Worm (Caenorhabditis elegans) whole organism, late embryonic: ENCODE results near the gene T14G8.4.
A peak's percentile ranks its signal among the peaks of the same experiment; 100 is the strongest.

Experiments used
- C38D4.7 ChIP-seq: fragments of 200-800 bp; sonication (Bioruptor generic); optimal IDR thresholded peaks from 2 replicates; lab custom pipeline; 2018; ENCODE audit warnings: mild to moderate bottlenecking, missing genetic modification characterization, moderate library complexity, missing compliant biosample characterization
- F13H6.1 ChIP-seq: sonication (generic microtip); optimal IDR thresholded peaks from 2 replicates; lab custom pipeline; 2016; ENCODE audit warnings: missing genetic modification characterization, missing compliant biosample characterization
- K02D7.2 ChIP-seq: sonication (generic microtip); optimal IDR thresholded peaks from 2 replicates; lab custom pipeline; 2017; ENCODE audit warnings: mild to moderate bottlenecking, missing genetic modification characterization, missing compliant biosample characterization
- K09A11.1 ChIP-seq: sonication (generic microtip); optimal IDR thresholded peaks from 2 replicates; lab custom pipeline; 2017; ENCODE audit warnings: antibody characterized with exemption, mild to moderate bottlenecking, missing genetic modification characterization, missing compliant biosample characterization; ENCODE audit not compliant: insufficient read depth
- T23F11.4 ChIP-seq: fragments of 200-800 bp; sonication (Bioruptor generic); optimal IDR thresholded peaks from 2 replicates; lab custom pipeline; 2018; ENCODE audit warnings: mild to moderate bottlenecking, missing genetic modification characterization, missing compliant biosample characterization
- Y22D7AL.16 ChIP-seq: sonication (generic microtip); optimal IDR thresholded peaks from 2 replicates; lab custom pipeline; 2016; ENCODE audit warnings: missing genetic modification characterization, missing compliant biosample characterization
- ahr-1 ChIP-seq: sonication (generic microtip); optimal IDR thresholded peaks from 2 replicates; lab custom pipeline; 2016; ENCODE audit warnings: missing genetic modification characterization, missing compliant biosample characterization
- ceh-18 ChIP-seq: sonication (generic microtip); optimal IDR thresholded peaks from 2 replicates; lab custom pipeline; 2016; ENCODE audit warnings: missing genetic modification characterization, missing compliant biosample characterization
- ceh-30 ChIP-seq: fragments of 150-350 bp; optimal IDR thresholded peaks from 2 replicates; lab custom pipeline; 2014; ENCODE audit warnings: missing biosample characterization, missing genetic modification characterization
- ceh-31 ChIP-seq: sonication (generic microtip); optimal IDR thresholded peaks from 2 replicates; lab custom pipeline; 2016; ENCODE audit warnings: missing genetic modification characterization, missing compliant biosample characterization
- ceh-48 ChIP-seq: sonication (generic microtip); optimal IDR thresholded peaks from 2 replicates; lab custom pipeline; 2016; ENCODE audit warnings: missing genetic modification characterization, inconsistent platforms, missing compliant biosample characterization
- che-1 ChIP-seq: sonication (generic microtip); optimal IDR thresholded peaks from 2 replicates; lab custom pipeline; 2016; ENCODE audit warnings: mild to moderate bottlenecking, missing genetic modification characterization, missing compliant biosample characterization
- dve-1 ChIP-seq: sonication (generic microtip); optimal IDR thresholded peaks from 2 replicates; lab custom pipeline; 2017; ENCODE audit warnings: antibody characterized with exemption, mild to moderate bottlenecking, missing genetic modification characterization, missing compliant biosample characterization
- elt-2 ChIP-seq: sonication (generic microtip); optimal IDR thresholded peaks from 2 replicates; lab custom pipeline; 2016; ENCODE audit warnings: missing genetic modification reagents, missing genetic modification characterization, missing compliant biosample characterization
- elt-4 ChIP-seq: sonication (generic microtip); optimal IDR thresholded peaks from 2 replicates; lab custom pipeline; 2016; ENCODE audit warnings: missing genetic modification characterization, missing compliant biosample characterization
- ets-4 ChIP-seq: sonication (generic microtip); optimal IDR thresholded peaks from 2 replicates; lab custom pipeline; 2016; ENCODE audit warnings: missing genetic modification characterization, missing compliant biosample characterization
- eyg-1 ChIP-seq: sonication (generic microtip); optimal IDR thresholded peaks from 2 replicates; lab custom pipeline; 2016; ENCODE audit warnings: missing genotype, missing genetic modification characterization, missing compliant biosample characterization
- fkh-10 ChIP-seq: fragments of 150-350 bp; optimal IDR thresholded peaks from 2 replicates; lab custom pipeline; 2014; ENCODE audit warnings: missing biosample characterization, missing genetic modification reagents, missing genetic modification characterization
- fkh-6 ChIP-seq: sonication (generic microtip); optimal IDR thresholded peaks from 2 replicates; lab custom pipeline; 2016; ENCODE audit warnings: missing genetic modification characterization, missing compliant biosample characterization
- gmeb-2 ChIP-seq: sonication (generic microtip); optimal IDR thresholded peaks from 2 replicates; lab custom pipeline; 2016; ENCODE audit warnings: missing genetic modification characterization, inconsistent platforms, missing compliant biosample characterization
- hlh-8 ChIP-seq: sonication (generic microtip); optimal IDR thresholded peaks from 2 replicates; lab custom pipeline; 2016; ENCODE audit warnings: missing genotype, missing genetic modification characterization, missing compliant biosample characterization
- lin-11 ChIP-seq: fragments of 200-800 bp; sonication (Bioruptor generic); optimal IDR thresholded peaks from 2 replicates; lab custom pipeline; 2018; ENCODE audit warnings: mild to moderate bottlenecking, missing genetic modification characterization, missing compliant biosample characterization
- madf-2 ChIP-seq: sonication (generic microtip); optimal IDR thresholded peaks from 2 replicates; lab custom pipeline; 2017; ENCODE audit warnings: missing genetic modification characterization, missing compliant biosample characterization
- mec-3 ChIP-seq: sonication (generic microtip); optimal IDR thresholded peaks from 2 replicates; lab custom pipeline; 2016; ENCODE audit warnings: borderline replicate concordance, missing genetic modification characterization, missing compliant biosample characterization
- nhr-11 ChIP-seq: fragments of 150-350 bp; optimal IDR thresholded peaks from 2 replicates; lab custom pipeline; 2014; ENCODE audit warnings: missing biosample characterization, missing genetic modification characterization
- nhr-232 ChIP-seq: sonication (generic microtip); optimal IDR thresholded peaks from 2 replicates; lab custom pipeline; 2016; ENCODE audit warnings: missing genetic modification characterization, missing compliant biosample characterization
- pat-9 ChIP-seq: fragments of 200-800 bp; sonication (Bioruptor generic); optimal IDR thresholded peaks from 2 replicates; lab custom pipeline; 2018; ENCODE audit warnings: mild to moderate bottlenecking, missing genetic modification characterization, moderate library complexity, missing compliant biosample characterization
- pha-2 ChIP-seq: sonication (generic microtip); optimal IDR thresholded peaks from 2 replicates; lab custom pipeline; 2017; ENCODE audit warnings: mild to moderate bottlenecking, missing genetic modification characterization, missing compliant biosample characterization
- pha-4 ChIP-seq: fragments of 150-350 bp; optimal IDR thresholded peaks from 2 replicates; lab custom pipeline; 2018; ENCODE audit warnings: missing biosample characterization, missing genetic modification reagents, missing genetic modification characterization
- rnt-1 ChIP-seq: sonication (generic microtip); optimal IDR thresholded peaks from 2 replicates; lab custom pipeline; 2016; ENCODE audit warnings: missing genetic modification characterization, missing compliant biosample characterization
- sdc-2 ChIP-seq: sonication (generic microtip); optimal IDR thresholded peaks from 2 replicates; lab custom pipeline; 2016; ENCODE audit warnings: missing genotype, missing genetic modification characterization, missing compliant biosample characterization
- sox-4 ChIP-seq: sonication (generic microtip); optimal IDR thresholded peaks from 2 replicates; lab custom pipeline; 2017; ENCODE audit warnings: mild to moderate bottlenecking, missing genetic modification characterization, inconsistent platforms, missing compliant biosample characterization
- tbx-2 ChIP-seq: sonication (generic microtip); optimal IDR thresholded peaks from 2 replicates; lab custom pipeline; 2016; ENCODE audit warnings: missing genetic modification characterization, missing compliant biosample characterization
- unc-42 ChIP-seq: sonication (generic microtip); optimal IDR thresholded peaks from 2 replicates; lab custom pipeline; 2016; ENCODE audit warnings: missing genotype, missing genetic modification characterization, missing compliant biosample characterization
- unc-55 ChIP-seq: sonication (generic microtip); optimal IDR thresholded peaks from 2 replicates; lab custom pipeline; 2017; ENCODE audit warnings: missing biosample characterization, missing genetic modification reagents, missing genetic modification characterization
- unc-86 ChIP-seq: sonication (generic microtip); optimal IDR thresholded peaks from 2 replicates; lab custom pipeline; 2016; ENCODE audit warnings: missing genetic modification characterization, missing compliant biosample characterization
- ztf-16 ChIP-seq: sonication (generic microtip); optimal IDR thresholded peaks from 2 replicates; lab custom pipeline; 2017; ENCODE audit warnings: missing genetic modification characterization, missing compliant biosample characterization

The T14G8.4 gene

ce11 chrX:12854680-12855079 is 9.0 kb downstream of the T14G8.4 start:
- TF ChIP-seq T23F11.4 (GFP tag; lab: Kevin White, UChicago) (no peak), sdc-2 (no peak), ets-4 (tag; lab: Kevin White, UChicago) (no peak), unc-42 (tag; lab: Kevin White, UChicago) (no peak), sox-4 (no peak), nhr-232 (tag; lab: Kevin White, UChicago) (no peak), lin-11 (tag; lab: Kevin White, UChicago) (no peak), ceh-18 (no peak), C38D4.7 (GFP tag; lab: Kevin White, UChicago) (no peak), che-1 (tag; lab: Kevin White, UChicago) (no peak), gmeb-2 (no peak), ceh-31 (tag; lab: Kevin White, UChicago) (no peak), madf-2 (no peak), pha-2 (tag; lab: Kevin White, UChicago) (no peak), hlh-8 (tag; lab: Kevin White, UChicago) (no peak), elt-2 (tag; lab: Kevin White, UChicago) (no peak), K09A11.1 (tag; lab: Kevin White, UChicago) (no peak), pat-9 (no peak), pha-4 (tag; lab: Kevin White, UChicago) (no peak), F13H6.1 (tag; lab: Kevin White, UChicago) (no peak)
- TF ChIP-seq, all 69 proteins: peak for 0

- peak; percentile 5 for TF ChIP-seq ceh-48 (tag; lab: Kevin White, UChicago)
- no peak for TF ChIP-seq rnt-1
- TF ChIP-seq, all 69 proteins: peak for 1
These were observed 9.6 kb downstream of the T14G8.4 start for ce11 chrX:12854135-12854534.

- TF ChIP-seq pha-2 (tag; lab: Kevin White, UChicago) (no peak), tbx-2 (tag; lab: Kevin White, UChicago) (peak; percentile 25)
These were observed 10.6 kb downstream of the T14G8.4 start for ce11 chrX:12853079-12853478.

- TF ChIP-seq hlh-8 (tag; lab: Kevin White, UChicago) = no peak
- no peak for TF ChIP-seq fkh-6 (tag; lab: Kevin White, UChicago)
- TF ChIP-seq dve-1 (tag; lab: Kevin White, UChicago) = no peak
- no peak for TF ChIP-seq C38D4.7 (GFP tag; lab: Kevin White, UChicago)
- no peak for TF ChIP-seq sdc-2
- TF ChIP-seq che-1 (tag; lab: Kevin White, UChicago) = no peak
- no peak for TF ChIP-seq Y22D7AL.16 (tag; lab: Kevin White, UChicago)
- no peak for TF ChIP-seq K02D7.2 (tag; lab: Kevin White, UChicago)
- TF ChIP-seq ceh-48 (tag; lab: Kevin White, UChicago) = no peak
- no peak for TF ChIP-seq nhr-11 (tag; lab: Kevin White, UChicago)
- TF ChIP-seq unc-42 (tag; lab: Kevin White, UChicago) = no peak
- TF ChIP-seq F13H6.1 (tag; lab: Kevin White, UChicago) = no peak
- no peak for TF ChIP-seq fkh-10 (GFP tag; lab: Kevin White, UChicago)
- TF ChIP-seq madf-2 = no peak
These were observed 11.1 kb downstream of the T14G8.4 start, which contains the start of gene chd-3 for ce11 chrX:12852575-12852974. TSS of gene chd-3 (minus strand) at chrX:12852601.

ce11 chrX:12846043-12846442 is 17.7 kb downstream of the T14G8.4 start, which contains the start of gene C52G5.3:
TSS of gene C52G5.3 (minus strand) at chrX:12846143.
- TF ChIP-seq mec-3 (tag; lab: Kevin White, UChicago) (no peak), T23F11.4 (GFP tag; lab: Kevin White, UChicago) (no peak)

ce11 chrX:12844170-12844569 is 19.5 kb downstream of the T14G8.4 start:
- TF ChIP-seq unc-86 (tag; lab: Kevin White, UChicago) (no peak), eyg-1 (tag; lab: Kevin White, UChicago) (no peak), ztf-16 (tag; lab: Kevin White, UChicago) (no peak), pha-4 (tag; lab: Kevin White, UChicago) (no peak), elt-4 (tag; lab: Kevin White, UChicago) (no peak), sdc-2 (no peak), unc-55 (no peak), ceh-30 (no peak), ahr-1 (tag; lab: Kevin White, UChicago) (no peak), mec-3 (tag; lab: Kevin White, UChicago) (no peak)
